Worm (Caenorhabditis elegans): ENCODE results near the gene ins-11.

ce11 chrII:5512473-5513097, 43.9 kb upstream of the ins-11 start:
- TF ChIP-seq aly-2 (tag; optimal IDR thresholded peaks at IDR 0.05) (no peak), pqm-1 (tag; optimal IDR thresholded peaks at IDR 0.05) (peak; percentile 19)

Measured in whole organism, L1 larva.